Fruit fly (Drosophila melanogaster): ENCODE results near the gene CG42821.

CG42821 gene

DNA sequence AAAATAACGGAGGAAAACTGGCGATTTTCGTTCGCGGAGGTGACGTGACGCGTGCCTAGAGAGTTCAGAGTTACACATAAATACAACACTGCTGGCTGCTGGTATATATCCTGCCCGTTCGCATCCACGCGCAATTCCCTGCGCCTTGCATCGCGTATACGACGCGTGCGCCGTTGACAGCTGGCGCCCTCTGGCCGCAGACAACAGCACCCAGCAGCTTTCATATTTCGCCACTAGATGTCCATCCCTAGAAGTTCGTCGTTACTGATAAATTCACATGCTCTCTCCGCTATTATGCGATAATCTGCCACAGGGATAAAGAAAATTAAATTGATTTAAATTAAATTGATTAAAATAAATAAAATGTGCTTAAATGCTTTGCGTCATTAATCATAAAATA lies 10.4 kb upstream of the CG42821 start, which contains the start of gene Sur-8 (continued):
- TF ChIP-seq CG12104 (GFP tag; optimal IDR thresholded peaks at IDR 0.05): no peak
- peak; percentile 9 for TF ChIP-seq p53 (GFP tag; optimal IDR thresholded peaks at IDR 0.05)
- peak; percentile 53; the same call in 1 of the 2 replicates for TF ChIP-seq CG42726 (GFP tag; IDR thresholded peaks at IDR 0.05; ENCODE audit: partially characterized antibody)
- TF ChIP-seq CrebB (tag; optimal IDR thresholded peaks at IDR 0.05): no peak
- no peak for TF ChIP-seq CG9797 (GFP tag; optimal IDR thresholded peaks at IDR 0.05)
- TF ChIP-seq CG15479 (GFP tag; optimal IDR thresholded peaks at IDR 0.05): no peak
- peak; percentile 39 for TF ChIP-seq Dip3 (GFP tag; optimal IDR thresholded peaks at IDR 0.05)
- TF ChIP-seq ken (GFP tag; IDR thresholded peaks at IDR 0.05): peak; percentile 83
- peak; percentile 3 for TF ChIP-seq CG6654 (GFP tag; optimal IDR thresholded peaks at IDR 0.05)
- TF ChIP-seq tgo (GFP tag; IDR thresholded peaks at IDR 0.05): peak; percentile 67; the same call in 2 of the 3 replicates
- TF ChIP-seq hth (optimal IDR thresholded peaks at IDR 0.05): no peak
- no peak for TF ChIP-seq run (tag; optimal IDR thresholded peaks at IDR 0.05)
- peak; percentile 50; the same call in 1 of the 3 replicates for TF ChIP-seq CG11093 (GFP tag; IDR thresholded peaks at IDR 0.05)
- TF ChIP-seq Six4 (GFP tag; optimal IDR thresholded peaks at IDR 0.05): peak; percentile 41
- no peak for TF ChIP-seq CG16813 (GFP tag; IDR thresholded peaks at IDR 0.05; ENCODE audit: partially characterized antibody)
- no peak for TF ChIP-seq CG7963 (GFP tag; IDR thresholded peaks at IDR 0.05; ENCODE audit: partially characterized antibody)
- TF ChIP-seq cato (GFP tag; optimal IDR thresholded peaks at IDR 0.05; ENCODE audit: borderline replicate concordance): no peak
- peak; percentile 74 for TF ChIP-seq H15 (GFP tag; IDR thresholded peaks at IDR 0.05)
- TF ChIP-seq crp (GFP tag; optimal IDR thresholded peaks at IDR 0.05): no peak
- peak; percentile 13 for TF ChIP-seq zfh2 (GFP tag; optimal IDR thresholded peaks at IDR 0.05)
- TF ChIP-seq CG33557 (GFP tag; optimal IDR thresholded peaks at IDR 0.05): no peak
- peak; percentile 39 for TF ChIP-seq Adf1 (GFP tag; IDR thresholded peaks at IDR 0.05)
- TF ChIP-seq prd (optimal IDR thresholded peaks at IDR 0.05): no peak
- peak; percentile 75 for TF ChIP-seq prd (GFP tag; IDR thresholded peaks at IDR 0.05)
- TF ChIP-seq CG6791 (GFP tag; IDR thresholded peaks at IDR 0.05; ENCODE audit: partially characterized antibody): 0 out of 3 replicates have a peak, but pooled peaks have one; percentile 29
- TF ChIP-seq nmo (GFP tag; optimal IDR thresholded peaks at IDR 0.05): peak; percentile 44
- peak; percentile 65 for TF ChIP-seq CG30403 (GFP tag; optimal IDR thresholded peaks at IDR 0.05)
- 0 out of 2 replicates have a peak, but pooled peaks have one; percentile 20 for TF ChIP-seq tna (GFP tag; IDR thresholded peaks at IDR 0.05; ENCODE audit: partially characterized antibody)
- peak; percentile 55 for TF ChIP-seq dmrt99B (tag; optimal IDR thresholded peaks at IDR 0.05)
- TF ChIP-seq Atf6 (GFP tag; IDR thresholded peaks at IDR 0.05): peak; percentile 60
- TF ChIP-seq Elba2 (GFP tag; optimal IDR thresholded peaks at IDR 0.05): no peak
- TF ChIP-seq CG3163 (GFP tag; optimal IDR thresholded peaks at IDR 0.05): peak; percentile 7
- TF ChIP-seq CG8089 (GFP tag; optimal IDR thresholded peaks at IDR 0.05): peak; percentile 53
- no peak for TF ChIP-seq chm (GFP tag; IDR thresholded peaks at IDR 0.05)
- TF ChIP-seq Max (GFP tag; optimal IDR thresholded peaks at IDR 0.05): no peak
- peak; percentile 47 for TF ChIP-seq CG15269 (tag; optimal IDR thresholded peaks at IDR 0.05)
- TF ChIP-seq CG1602 (GFP tag; optimal IDR thresholded peaks at IDR 0.05): peak; percentile 57
- peak; percentile 11; the same call in 1 of the 3 replicates for TF ChIP-seq mld (GFP tag; IDR thresholded peaks at IDR 0.05; ENCODE audit: partially characterized antibody)
- TF ChIP-seq ac (GFP tag; optimal IDR thresholded peaks at IDR 0.05): no peak
- peak; percentile 77 for TF ChIP-seq caup (GFP tag; optimal IDR thresholded peaks at IDR 0.05; ENCODE audit: severe bottlenecking)
- TF ChIP-seq CG13424 (tag; optimal IDR thresholded peaks at IDR 0.05): peak; percentile 0
- peak; percentile 92 for TF ChIP-seq Rfx (GFP tag; IDR thresholded peaks at IDR 0.05)
- peak; percentile 54 for TF ChIP-seq CG10209 (GFP tag; optimal IDR thresholded peaks at IDR 0.05)
- no peak for TF ChIP-seq D19A (tag; optimal IDR thresholded peaks at IDR 0.05)
- no peak for TF ChIP-seq Trl (optimal IDR thresholded peaks at IDR 0.05)
- TF ChIP-seq Trl (GFP tag; optimal IDR thresholded peaks at IDR 0.05): peak; percentile 72
- TF ChIP-seq shn (GFP tag; optimal IDR thresholded peaks at IDR 0.05): peak; percentile 63
- TF ChIP-seq Ptx1 (GFP tag; IDR thresholded peaks at IDR 0.05): peak; percentile 81
- peak; percentile 67 for TF ChIP-seq NfI (GFP tag; optimal IDR thresholded peaks at IDR 0.05)
- peak; percentile 64 for TF ChIP-seq CG12769 (tag; optimal IDR thresholded peaks at IDR 0.05)
- no peak for TF ChIP-seq dimm (GFP tag; IDR thresholded peaks at IDR 0.05)

Data from whole organism, embryonic.